Worm (Caenorhabditis elegans) whole organism, early embryonic: ENCODE measurements around the gene Y39A1A.17.
A peak's percentile ranks its signal among the peaks of the same experiment; 100 is the strongest.

Experiments
- B0310.2 ChIP-seq: sonication (generic microtip); optimal IDR thresholded peaks from 2 replicates; lab custom pipeline; 2016; ENCODE audit warnings: mild to moderate bottlenecking, missing genetic modification characterization, missing compliant biosample characterization
- F13C5.2 ChIP-seq: sonication (generic microtip); optimal IDR thresholded peaks from 2 replicates; lab custom pipeline; 2017; ENCODE audit warnings: mild to moderate bottlenecking, missing genetic modification characterization, inconsistent platforms, missing compliant biosample characterization
- aly-1 ChIP-seq: sonication (generic microtip); optimal IDR thresholded peaks from 2 replicates; lab custom pipeline; 2016; ENCODE audit warnings: missing genetic modification characterization, missing compliant biosample characterization
- ama-1 ChIP-seq: fragments of 150-350 bp; optimal IDR thresholded peaks from 2 replicates; lab custom pipeline; 2014
- ceh-13 ChIP-seq: fragments of 200-800 bp; sonication (Bioruptor generic); optimal IDR thresholded peaks from 2 replicates; lab custom pipeline; 2018; ENCODE audit warnings: mild to moderate bottlenecking, missing genetic modification characterization, missing compliant biosample characterization
- ceh-36 ChIP-seq: sonication (generic microtip); optimal IDR thresholded peaks from 2 replicates; lab custom pipeline; 2016; ENCODE audit warnings: missing genetic modification characterization, inconsistent platforms, missing compliant biosample characterization
- ets-7 ChIP-seq: sonication (generic microtip); optimal IDR thresholded peaks from 2 replicates; lab custom pipeline; 2016; ENCODE audit warnings: missing genotype, missing genetic modification characterization, missing compliant biosample characterization
- flt-1 ChIP-seq: fragments of 200-800 bp; sonication (Bioruptor generic); IDR thresholded peaks from 2 replicates; pipeline ENCODE4 v1.3.6; 2022; ENCODE audit warnings: missing genetic modification characterization, missing compliant biosample characterization
- hmbx-1 ChIP-seq: sonication (generic microtip); optimal IDR thresholded peaks from 2 replicates; lab custom pipeline; 2016; ENCODE audit warnings: mild to moderate bottlenecking, missing genetic modification characterization, missing compliant biosample characterization
- hmg-4 ChIP-seq: fragments of 200-800 bp; sonication (Bioruptor generic); optimal IDR thresholded peaks from 2 replicates; lab custom pipeline; 2018; ENCODE audit warnings: mild to moderate bottlenecking, missing genetic modification characterization, missing compliant biosample characterization
- hnd-1 ChIP-seq: sonication (generic microtip); optimal IDR thresholded peaks from 2 replicates; lab custom pipeline; 2016; ENCODE audit warnings: missing genetic modification characterization, missing compliant biosample characterization
- pes-1 ChIP-seq: fragments of 200-800 bp; sonication (Bioruptor generic); IDR thresholded peaks from 2 replicates; pipeline ENCODE4 v1.3.6; 2022; ENCODE audit warnings: missing genetic modification reagents, missing genetic modification characterization, missing compliant biosample characterization
- scrt-1 ChIP-seq: fragments of 200-800 bp; sonication (Bioruptor generic); IDR thresholded peaks from 2 replicates; pipeline ENCODE4 v1.3.6; 2022; ENCODE audit warnings: missing genetic modification characterization, missing compliant biosample characterization
- sea-1 ChIP-seq: fragments of 200-800 bp; sonication (Bioruptor generic); conservative IDR thresholded peaks from 2 replicates; pipeline ENCODE4 v1.3.6; 2022; ENCODE audit warnings: missing genetic modification characterization, missing compliant biosample characterization
- tbx-11 ChIP-seq: fragments of 200-800 bp; sonication (Bioruptor generic); IDR thresholded peaks from 2 replicates; pipeline ENCODE4 v1.3.6; 2022; ENCODE audit warnings: missing genetic modification characterization, missing compliant biosample characterization
- tbx-37 ChIP-seq: fragments of 200-800 bp; sonication (Bioruptor generic); conservative IDR thresholded peaks from 2 replicates; pipeline ENCODE4 v1.3.6; 2022; ENCODE audit warnings: missing genetic modification reagents, missing genetic modification characterization, missing compliant biosample characterization
- tra-4 ChIP-seq: sonication (generic microtip); optimal IDR thresholded peaks from 2 replicates; lab custom pipeline; 2017; ENCODE audit warnings: missing genetic modification characterization, missing compliant biosample characterization

Gene Y39A1A.17

ce11 chrIII:10658394-10658793 lies 32.5 kb downstream of the Y39A1A.17 start:
- TF ChIP-seq aly-1 (tag; lab: Kevin White, UChicago) (no peak), sea-1 (no peak), tra-4 (tag; lab: Kevin White, UChicago) (no peak), ceh-13 (no peak), ceh-36 (tag; lab: Kevin White, UChicago) (no peak), tbx-11 (GFP tag; lab: Robert Waterston, UW) (no peak)

- no peak for TF ChIP-seq flt-1 (GFP tag; lab: Robert Waterston, UW)
- no peak for TF ChIP-seq scrt-1 (GFP tag; lab: Robert Waterston, UW)
- no peak for TF ChIP-seq ceh-36 (tag; lab: Kevin White, UChicago)
- no peak for TF ChIP-seq aly-1 (tag; lab: Kevin White, UChicago)
- TF ChIP-seq tra-4 (tag; lab: Kevin White, UChicago): no peak
- no peak for TF ChIP-seq hmbx-1 (tag; lab: Kevin White, UChicago)
Measured at ce11 chrIII:10657661-10658060, 33.3 kb downstream of the Y39A1A.17 start.

DNA sequence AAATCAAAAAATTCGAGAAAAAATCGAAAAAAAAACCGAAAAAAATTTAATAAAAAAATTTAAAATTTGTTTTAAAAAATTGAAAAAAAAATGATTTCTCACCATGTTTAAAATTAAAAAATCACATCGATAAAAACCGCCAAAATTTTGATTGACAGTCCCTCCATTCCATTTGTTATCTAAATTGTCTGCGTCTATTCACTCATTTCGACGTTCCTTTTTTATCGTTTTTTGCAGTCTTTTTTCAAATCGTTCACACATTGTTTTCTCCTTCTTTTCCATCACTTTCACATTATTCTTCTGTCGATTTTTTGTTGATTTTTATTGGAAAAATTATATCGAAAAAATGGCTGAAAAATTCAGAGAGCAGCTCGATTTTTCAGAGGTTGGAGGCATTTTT lies 34.9 kb downstream of the Y39A1A.17 start:
- TF ChIP-seq ets-7 (tag; lab: Kevin White, UChicago) (no peak), ceh-36 (tag; lab: Kevin White, UChicago) (no peak), hmg-4 (GFP tag; lab: Kevin White, UChicago) (no peak), hnd-1 (tag; lab: Kevin White, UChicago) (no peak), pes-1 (no peak), flt-1 (GFP tag; lab: Robert Waterston, UW) (no peak), scrt-1 (GFP tag; lab: Robert Waterston, UW) (no peak), aly-1 (tag; lab: Kevin White, UChicago) (no peak), tra-4 (tag; lab: Kevin White, UChicago) (no peak), ama-1 (lab: Kevin White, UChicago) (no peak), sea-1 (no peak), B0310.2 (tag; lab: Kevin White, UChicago) (no peak), ceh-13 (no peak), F13C5.2 (tag; lab: Kevin White, UChicago) (no peak), tbx-11 (GFP tag; lab: Robert Waterston, UW) (no peak), hmbx-1 (tag; lab: Kevin White, UChicago) (no peak), tbx-37 (GFP tag; lab: Robert Waterston, UW) (no peak)

ce11 chrIII:10654718-10655117 lies 36.2 kb downstream of the Y39A1A.17 start, which contains the start of gene cnt-2:
TSS of gene cnt-2 (plus strand) at chrIII:10655018.
- TF ChIP-seq tbx-37 (GFP tag; lab: Robert Waterston, UW) (no peak), flt-1 (GFP tag; lab: Robert Waterston, UW) (no peak), ceh-36 (tag; lab: Kevin White, UChicago) (no peak), pes-1 (no peak), hnd-1 (tag; lab: Kevin White, UChicago) (no peak), ceh-13 (no peak), hmbx-1 (tag; lab: Kevin White, UChicago) (no peak), ets-7 (tag; lab: Kevin White, UChicago) (no peak)

DNA sequence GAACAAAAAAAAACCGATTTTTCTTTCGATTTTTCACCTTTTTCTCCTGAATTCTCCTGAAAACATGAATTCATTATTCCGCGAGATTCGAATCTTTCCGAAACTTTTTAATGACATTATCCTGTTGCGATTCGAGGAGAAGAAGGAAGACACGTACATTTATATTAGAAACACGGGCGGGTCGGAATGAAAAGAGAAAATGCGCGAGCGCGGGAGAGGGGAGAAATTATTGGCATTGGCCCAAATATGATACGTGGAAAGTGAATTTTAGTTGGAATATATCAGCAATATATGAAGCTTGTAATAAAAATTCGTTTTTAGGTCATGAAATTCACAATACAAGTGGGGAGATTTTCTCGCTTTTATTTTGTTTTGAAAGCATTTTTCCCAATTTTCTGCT lies 37.4 kb downstream of the Y39A1A.17 start:
- TF ChIP-seq ama-1 (lab: Kevin White, UChicago) (no peak), pes-1 (no peak), tra-4 (tag; lab: Kevin White, UChicago) (no peak), F13C5.2 (tag; lab: Kevin White, UChicago) (no peak), tbx-37 (GFP tag; lab: Robert Waterston, UW) (no peak), B0310.2 (tag; lab: Kevin White, UChicago) (no peak), ceh-13 (no peak), hmg-4 (GFP tag; lab: Kevin White, UChicago) (no peak), hmbx-1 (tag; lab: Kevin White, UChicago) (no peak)

- no peak for TF ChIP-seq ceh-36 (tag; lab: Kevin White, UChicago)
- TF ChIP-seq hmg-4 (GFP tag; lab: Kevin White, UChicago): no peak
- TF ChIP-seq tbx-37 (GFP tag; lab: Robert Waterston, UW): no peak
- no peak for TF ChIP-seq sea-1
- no peak for TF ChIP-seq hmbx-1 (tag; lab: Kevin White, UChicago)
- TF ChIP-seq F13C5.2 (tag; lab: Kevin White, UChicago): no peak
- no peak for TF ChIP-seq aly-1 (tag; lab: Kevin White, UChicago)
Measured at ce11 chrIII:10652833-10653232, 38.1 kb downstream of the Y39A1A.17 start.

DNA sequence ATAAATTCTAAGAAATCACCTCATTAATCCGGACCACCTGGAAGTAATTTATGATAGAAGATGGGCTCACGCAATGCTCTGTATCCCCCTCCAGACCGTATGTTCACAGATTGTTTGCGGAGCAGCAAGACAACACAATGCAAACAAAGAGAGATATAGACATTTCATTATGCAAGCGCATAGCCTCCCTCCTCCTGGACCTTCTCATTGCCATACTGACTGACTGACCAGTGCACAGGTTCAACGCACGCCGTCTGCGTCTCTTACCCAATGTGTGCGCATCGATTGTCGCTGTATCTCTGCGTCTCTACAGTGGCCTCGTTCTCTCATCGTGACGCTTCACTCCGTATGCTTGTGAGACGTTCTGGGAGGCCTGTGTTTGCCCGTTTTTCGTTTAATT lies 39.3 kb downstream of the Y39A1A.17 start:
- TF ChIP-seq flt-1 (GFP tag; lab: Robert Waterston, UW) (peak; percentile 37; the same call in 1 of the 2 replicates), ceh-36 (tag; lab: Kevin White, UChicago) (no peak), F13C5.2 (tag; lab: Kevin White, UChicago) (peak; percentile 41), hmg-4 (GFP tag; lab: Kevin White, UChicago) (peak; percentile 45), tbx-11 (GFP tag; lab: Robert Waterston, UW) (no peak)

- no peak for TF ChIP-seq F13C5.2 (tag; lab: Kevin White, UChicago)
- no peak for TF ChIP-seq hmg-4 (GFP tag; lab: Kevin White, UChicago)
- no peak for TF ChIP-seq tra-4 (tag; lab: Kevin White, UChicago)
- no peak for TF ChIP-seq sea-1
- TF ChIP-seq hnd-1 (tag; lab: Kevin White, UChicago): no peak
- no peak for TF ChIP-seq scrt-1 (GFP tag; lab: Robert Waterston, UW)
- TF ChIP-seq B0310.2 (tag; lab: Kevin White, UChicago): no peak
- no peak for TF ChIP-seq tbx-37 (GFP tag; lab: Robert Waterston, UW)
- TF ChIP-seq aly-1 (tag; lab: Kevin White, UChicago): no peak
- no peak for TF ChIP-seq ceh-13
Measured at ce11 chrIII:10649219-10649618, 41.7 kb downstream of the Y39A1A.17 start, which contains the start of gene emg-1. TSS of gene emg-1 (plus strand) at chrIII:10649519.
